Worm (Caenorhabditis elegans): Measurements from ENCODE around the gene B0280.7.

B0280.7 gene

ce11 chrIII:7122860-7123259 is 11.2 kb upstream of the B0280.7 start, which contains the start of the genes B0280.9 and rpia-1:
TSS of gene B0280.9 (minus strand) at chrIII:7122895.
TSS of gene rpia-1 (plus strand) at chrIII:7123128.
- TF ChIP-seq flt-1 (GFP tag; IDR thresholded peaks at IDR 0.05): no peak
- TF ChIP-seq ztf-23 (GFP tag; IDR thresholded peaks at IDR 0.05): no peak
- TF ChIP-seq med-1 (GFP tag; optimal IDR thresholded peaks at IDR 0.05; ENCODE audit: insufficient read depth): no peak
- TF ChIP-seq ztf-29 (GFP tag; IDR thresholded peaks at IDR 0.05): no peak
- TF ChIP-seq T22C8.4 (GFP tag; IDR thresholded peaks at IDR 0.05): no peak
- no peak for TF ChIP-seq cog-1 (tag; optimal IDR thresholded peaks at IDR 0.05)
- TF ChIP-seq tab-1 (GFP tag; IDR thresholded peaks at IDR 0.05): no peak
- TF ChIP-seq klf-2 (GFP tag; conservative IDR thresholded peaks at IDR 0.05): no peak
- TF ChIP-seq ref-1 (GFP tag; conservative IDR thresholded peaks at IDR 0.05): no peak

ce11 chrIII:7120477-7120876 is 8.8 kb upstream of the B0280.7 start:
- TF ChIP-seq ref-1 (GFP tag; conservative IDR thresholded peaks at IDR 0.05): no peak

DNA sequence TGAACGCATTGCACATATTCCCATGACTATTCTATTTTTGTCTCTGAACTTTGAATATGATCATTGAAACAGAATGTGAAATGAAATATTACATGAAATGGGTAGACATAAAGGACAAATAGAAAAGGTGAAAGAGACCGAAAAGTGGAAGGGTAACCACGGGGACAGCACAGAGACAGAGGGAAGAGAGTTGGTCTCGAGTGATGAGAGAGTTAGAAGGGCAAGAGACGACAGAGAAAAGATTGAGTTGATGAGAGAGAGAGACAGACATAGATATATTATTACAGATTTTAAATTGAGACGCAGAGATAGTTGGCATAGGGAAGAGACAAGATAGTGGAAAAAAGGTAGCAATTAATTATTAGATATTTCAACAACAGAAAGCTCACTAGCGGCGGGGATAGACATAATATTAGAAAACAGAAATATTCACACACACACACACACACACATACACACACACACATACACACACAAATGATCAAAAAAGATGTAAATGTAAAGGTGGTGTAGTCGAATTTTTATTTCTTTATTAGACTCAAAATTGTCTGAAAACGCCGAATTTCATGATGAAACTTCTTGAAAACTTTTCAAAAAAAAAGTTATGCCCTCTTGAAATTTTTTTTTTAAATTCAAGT is 5.0 kb upstream of the B0280.7 start:
- TF ChIP-seq tab-1 (GFP tag; IDR thresholded peaks at IDR 0.05) (no peak), cog-1 (tag; optimal IDR thresholded peaks at IDR 0.05) (peak; percentile 41)

DNA sequence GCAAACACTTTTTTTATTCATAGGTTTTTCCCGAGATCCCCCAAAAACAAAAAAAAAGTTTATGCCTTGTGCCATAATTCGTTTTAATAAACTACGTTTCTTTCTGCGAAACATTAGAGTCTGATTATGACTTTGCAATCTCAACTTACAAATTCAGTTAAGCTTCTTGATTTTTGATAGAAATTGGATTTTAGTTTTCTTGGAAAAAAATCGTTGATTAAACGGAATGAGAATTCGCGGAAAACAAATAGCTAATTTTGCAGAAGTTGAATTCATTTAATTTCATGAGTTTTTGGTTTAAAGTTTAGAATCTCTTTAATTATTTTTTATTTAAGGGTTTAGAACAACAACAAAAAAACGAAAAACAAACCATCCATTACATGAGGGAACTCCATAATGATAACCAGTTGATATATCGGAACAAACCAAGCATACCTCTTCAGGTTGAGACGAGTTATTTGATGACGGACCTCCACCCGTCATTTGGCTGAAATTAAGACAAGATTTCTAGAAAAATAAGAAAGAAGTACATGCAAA is 3.3 kb upstream of the B0280.7 start, which contains the start of gene nhr-10:
TSS of gene nhr-10 (minus strand) at position 487 of the 537 bp plus-strand sequence.
- no peak for TF ChIP-seq ztf-29 (GFP tag; IDR thresholded peaks at IDR 0.05)
- TF ChIP-seq klf-2 (GFP tag; conservative IDR thresholded peaks at IDR 0.05): no peak
- TF ChIP-seq cog-1 (tag; optimal IDR thresholded peaks at IDR 0.05): no peak
- TF ChIP-seq tab-1 (GFP tag; IDR thresholded peaks at IDR 0.05): no peak
- no peak for TF ChIP-seq ztf-23 (GFP tag; IDR thresholded peaks at IDR 0.05)
- TF ChIP-seq flt-1 (GFP tag; IDR thresholded peaks at IDR 0.05): no peak
- no peak for TF ChIP-seq ref-1 (GFP tag; conservative IDR thresholded peaks at IDR 0.05)
- TF ChIP-seq T22C8.4 (GFP tag; IDR thresholded peaks at IDR 0.05): no peak
- TF ChIP-seq med-1 (GFP tag; optimal IDR thresholded peaks at IDR 0.05; ENCODE audit: insufficient read depth): no peak

DNA sequence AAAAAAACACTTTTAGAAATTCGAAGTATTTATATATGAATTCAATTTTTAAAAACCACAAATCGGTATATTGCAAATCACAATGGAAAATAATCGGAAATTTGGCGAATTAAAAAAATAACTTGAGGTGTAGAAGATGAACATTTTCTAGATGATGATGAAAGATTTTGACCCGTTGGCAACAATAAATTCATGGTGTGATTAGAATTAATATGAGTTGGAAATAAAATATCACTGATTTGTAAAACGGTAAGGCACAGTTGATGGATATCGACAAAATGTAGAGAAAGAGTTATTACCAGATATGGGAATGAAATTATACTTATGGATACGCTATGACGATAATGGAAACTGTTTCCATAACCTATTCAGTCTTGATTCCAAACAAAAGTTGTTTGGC is 592 bp upstream of the B0280.7 start:
- TF ChIP-seq ztf-23 (GFP tag; IDR thresholded peaks at IDR 0.05) (no peak), ztf-29 (GFP tag; IDR thresholded peaks at IDR 0.05) (no peak), flt-1 (GFP tag; IDR thresholded peaks at IDR 0.05) (no peak), cog-1 (tag; optimal IDR thresholded peaks at IDR 0.05) (no peak), ref-1 (GFP tag; conservative IDR thresholded peaks at IDR 0.05) (no peak), med-1 (GFP tag; optimal IDR thresholded peaks at IDR 0.05; ENCODE audit: insufficient read depth) (no peak), klf-2 (GFP tag; conservative IDR thresholded peaks at IDR 0.05) (no peak), T22C8.4 (GFP tag; IDR thresholded peaks at IDR 0.05) (no peak), tab-1 (GFP tag; IDR thresholded peaks at IDR 0.05) (no peak)

DNA sequence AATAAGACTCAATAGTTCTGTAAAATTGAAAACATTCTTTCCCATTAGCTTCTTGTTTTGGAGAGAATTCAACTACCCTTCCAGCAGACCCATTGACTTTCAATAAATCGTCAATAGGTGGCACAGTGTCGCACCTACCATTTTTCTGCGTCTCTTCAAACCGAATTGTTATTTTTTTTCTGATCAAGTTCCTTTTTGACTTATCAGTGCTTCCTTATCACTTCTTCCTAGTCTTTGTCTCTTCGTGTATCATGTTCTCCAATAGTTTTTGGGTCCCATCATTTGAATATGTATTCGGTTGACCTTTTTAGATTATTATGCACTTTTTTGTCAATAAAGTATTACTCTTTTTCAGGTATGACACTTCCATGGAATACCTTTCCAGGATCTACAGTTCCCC is 3.7 kb downstream of the B0280.7 start, which contains the start of gene odd-1:
TSS of gene odd-1 (plus strand) at position 349 of the 400 bp plus-strand sequence.
- TF ChIP-seq ztf-29 (GFP tag; IDR thresholded peaks at IDR 0.05): no peak

DNA sequence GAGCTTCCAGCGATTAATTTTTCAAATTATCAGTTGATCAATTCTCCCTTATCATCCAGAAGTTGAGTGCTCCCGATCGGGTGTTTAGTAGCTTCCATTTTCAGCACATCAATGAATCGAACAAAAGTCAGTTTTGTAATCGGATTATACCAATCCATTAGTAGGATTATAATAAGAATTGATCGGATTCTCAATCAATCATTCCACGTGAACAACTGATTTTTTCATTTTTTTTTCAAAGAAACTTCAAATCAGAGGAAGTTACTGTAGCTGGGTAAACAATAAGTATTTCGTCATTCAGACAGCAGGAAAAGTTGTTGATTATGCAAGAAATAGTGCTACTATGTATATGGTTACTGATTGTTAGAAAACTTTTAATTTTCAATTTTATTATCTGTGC is 4.8 kb downstream of the B0280.7 start:
- TF ChIP-seq klf-2 (GFP tag; conservative IDR thresholded peaks at IDR 0.05): no peak
- no peak for TF ChIP-seq flt-1 (GFP tag; IDR thresholded peaks at IDR 0.05)
- no peak for TF ChIP-seq ztf-29 (GFP tag; IDR thresholded peaks at IDR 0.05)
- TF ChIP-seq T22C8.4 (GFP tag; IDR thresholded peaks at IDR 0.05): no peak
- no peak for TF ChIP-seq tab-1 (GFP tag; IDR thresholded peaks at IDR 0.05)
- TF ChIP-seq ztf-23 (GFP tag; IDR thresholded peaks at IDR 0.05): no peak
- TF ChIP-seq cog-1 (tag; optimal IDR thresholded peaks at IDR 0.05): no peak
- no peak for TF ChIP-seq ref-1 (GFP tag; conservative IDR thresholded peaks at IDR 0.05)
- TF ChIP-seq med-1 (GFP tag; optimal IDR thresholded peaks at IDR 0.05; ENCODE audit: insufficient read depth): no peak

DNA sequence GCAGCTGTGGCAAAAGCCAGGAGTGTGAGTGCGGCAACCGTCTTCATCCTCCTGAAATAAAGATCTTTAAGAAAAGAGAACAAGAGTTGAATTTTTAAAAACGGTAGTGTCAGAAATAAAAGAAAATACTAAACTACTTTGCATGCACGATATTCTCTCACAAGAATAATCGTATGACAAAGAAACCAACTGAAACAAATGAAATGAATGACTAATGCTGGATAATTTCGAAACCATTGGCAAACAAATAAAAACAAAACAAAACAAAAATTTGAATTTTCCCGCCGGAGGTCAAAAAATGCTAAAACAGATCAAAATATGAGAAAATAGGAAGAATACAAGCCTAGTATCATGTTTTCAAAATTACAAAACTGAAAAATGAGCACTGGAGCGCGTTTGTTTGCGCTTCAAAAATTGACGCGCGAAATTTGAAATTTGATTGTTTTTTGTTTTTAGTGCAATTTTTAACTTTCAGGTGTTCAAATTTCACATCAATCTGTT is 7.7 kb downstream of the B0280.7 start, which contains the start of gene cpg-2:
TSS of gene cpg-2 (minus strand) at position 51 of the 501 bp plus-strand sequence.
- TF ChIP-seq ref-1 (GFP tag; conservative IDR thresholded peaks at IDR 0.05) (no peak), med-1 (GFP tag; optimal IDR thresholded peaks at IDR 0.05; ENCODE audit: insufficient read depth) (no peak), klf-2 (GFP tag; conservative IDR thresholded peaks at IDR 0.05) (no peak), flt-1 (GFP tag; IDR thresholded peaks at IDR 0.05) (no peak), tab-1 (GFP tag; IDR thresholded peaks at IDR 0.05) (no peak), T22C8.4 (GFP tag; IDR thresholded peaks at IDR 0.05) (no peak), ztf-23 (GFP tag; IDR thresholded peaks at IDR 0.05) (no peak), ztf-29 (GFP tag; IDR thresholded peaks at IDR 0.05) (no peak), cog-1 (tag; optimal IDR thresholded peaks at IDR 0.05) (no peak)

DNA sequence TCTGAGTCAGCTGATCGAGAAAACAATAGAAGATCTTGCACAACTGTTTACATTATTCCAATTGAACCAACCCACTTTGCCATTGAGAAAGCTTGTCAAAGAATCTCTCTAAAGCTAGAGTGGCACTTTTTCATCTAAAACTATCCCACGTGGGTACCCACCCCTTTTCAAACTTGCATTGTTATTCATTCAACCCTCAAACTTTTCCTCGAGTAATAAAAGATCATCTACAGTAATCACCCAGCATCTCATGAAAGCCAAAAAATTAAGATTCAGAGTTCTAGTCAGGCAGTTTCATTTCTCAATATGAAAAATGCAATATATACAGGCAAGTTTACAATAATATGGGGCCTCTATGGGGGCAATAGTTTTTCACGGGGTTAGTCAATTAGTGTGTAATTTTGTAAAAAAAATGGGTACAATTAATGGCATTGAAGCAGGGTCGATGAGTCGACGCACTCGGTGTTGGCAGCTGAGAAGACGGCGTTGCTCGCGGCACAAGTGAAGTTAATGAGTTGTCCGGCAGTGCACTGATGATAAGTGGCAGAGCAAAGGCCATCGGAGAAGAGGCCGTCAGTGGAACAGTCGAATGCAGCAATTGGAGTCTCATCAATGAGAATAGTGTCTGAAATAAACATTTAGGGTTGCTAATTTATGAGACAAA is 9.7 kb downstream of the B0280.7 start:
- TF ChIP-seq tab-1 (GFP tag; IDR thresholded peaks at IDR 0.05) (no peak), T22C8.4 (GFP tag; IDR thresholded peaks at IDR 0.05) (no peak), flt-1 (GFP tag; IDR thresholded peaks at IDR 0.05) (no peak), klf-2 (GFP tag; conservative IDR thresholded peaks at IDR 0.05) (no peak), cog-1 (tag; optimal IDR thresholded peaks at IDR 0.05) (no peak), ztf-29 (GFP tag; IDR thresholded peaks at IDR 0.05) (no peak), ztf-23 (GFP tag; IDR thresholded peaks at IDR 0.05) (no peak), med-1 (GFP tag; optimal IDR thresholded peaks at IDR 0.05; ENCODE audit: insufficient read depth) (no peak), ref-1 (GFP tag; conservative IDR thresholded peaks at IDR 0.05) (no peak)

DNA sequence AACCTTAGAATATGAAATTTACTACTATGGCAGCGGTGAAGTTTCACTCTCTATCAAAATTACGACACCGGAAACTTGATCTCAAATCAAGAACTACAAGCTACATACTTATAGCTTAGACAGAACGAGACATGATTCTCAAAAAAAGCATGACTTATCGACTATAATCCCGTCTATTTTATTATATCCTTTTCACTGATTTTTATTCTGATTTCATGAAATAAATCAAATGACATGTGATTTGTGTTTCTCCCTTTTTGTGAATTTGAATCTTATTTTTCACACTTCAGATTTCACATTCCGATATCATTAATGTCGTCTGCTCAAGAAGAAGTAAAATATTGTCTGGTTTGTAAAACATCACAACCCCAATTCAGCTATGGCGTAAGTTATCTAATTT is 11.7 kb downstream of the B0280.7 start, which contains the start of gene ZK418.11:
TSS of gene ZK418.11 (plus strand) at position 289 of the 400 bp plus-strand sequence.
- TF ChIP-seq ztf-23 (GFP tag; IDR thresholded peaks at IDR 0.05) (no peak), med-1 (GFP tag; optimal IDR thresholded peaks at IDR 0.05; ENCODE audit: insufficient read depth) (no peak), ref-1 (GFP tag; conservative IDR thresholded peaks at IDR 0.05) (no peak), cog-1 (tag; optimal IDR thresholded peaks at IDR 0.05) (no peak), tab-1 (GFP tag; IDR thresholded peaks at IDR 0.05) (no peak), ztf-29 (GFP tag; IDR thresholded peaks at IDR 0.05) (no peak), T22C8.4 (GFP tag; IDR thresholded peaks at IDR 0.05) (no peak), flt-1 (GFP tag; IDR thresholded peaks at IDR 0.05) (no peak), klf-2 (GFP tag; conservative IDR thresholded peaks at IDR 0.05) (no peak)
